Worm (Caenorhabditis elegans) whole organism, late embryonic: Measurements from ENCODE around the gene C04H5.7.

Experiments used
- ama-1 ChIP-seq: fragments of 150-350 bp; optimal IDR thresholded peaks from 2 replicates; lab custom pipeline; 2014
- ceh-30 ChIP-seq: fragments of 150-350 bp; optimal IDR thresholded peaks from 2 replicates; lab custom pipeline; 2014; ENCODE audit warnings: missing biosample characterization, missing genetic modification characterization
- ceh-31 ChIP-seq: sonication (generic microtip); optimal IDR thresholded peaks from 2 replicates; lab custom pipeline; 2016; ENCODE audit warnings: missing genetic modification characterization, missing compliant biosample characterization
- ceh-45 ChIP-seq: fragments of 200-800 bp; sonication (Bioruptor generic); IDR thresholded peaks from 2 replicates; pipeline ENCODE4 v1.3.6; 2022; ENCODE audit warnings: missing genetic modification reagents, missing genetic modification characterization, missing compliant biosample characterization
- ceh-6 ChIP-seq: fragments of 200-800 bp; sonication (Bioruptor generic); optimal IDR thresholded peaks from 2 replicates; lab custom pipeline; 2018; ENCODE audit warnings: mild to moderate bottlenecking, missing genetic modification characterization, missing compliant biosample characterization
- hlh-15 ChIP-seq: sonication (generic microtip); optimal IDR thresholded peaks from 2 replicates; lab custom pipeline; 2016; ENCODE audit warnings: missing genetic modification characterization, missing compliant biosample characterization
- nfya-1 ChIP-seq: sonication (generic microtip); optimal IDR thresholded peaks from 2 replicates; lab custom pipeline; 2017; ENCODE audit warnings: missing genetic modification characterization, mild to moderate bottlenecking, missing compliant biosample characterization, antibody characterized with exemption, moderate library complexity
- nhr-11 ChIP-seq: fragments of 150-350 bp; optimal IDR thresholded peaks from 2 replicates; lab custom pipeline; 2014; ENCODE audit warnings: missing biosample characterization, missing genetic modification characterization
- pag-3 ChIP-seq: sonication (generic microtip); optimal IDR thresholded peaks from 2 replicates; lab custom pipeline; 2016; ENCODE audit warnings: missing compliant biosample characterization, missing genetic modification characterization, borderline replicate concordance
- pat-9 ChIP-seq: fragments of 200-800 bp; sonication (Bioruptor generic); optimal IDR thresholded peaks from 2 replicates; lab custom pipeline; 2018; ENCODE audit warnings: mild to moderate bottlenecking, missing genetic modification characterization, moderate library complexity, missing compliant biosample characterization
- pqm-1 ChIP-seq: sonication (generic microtip); optimal IDR thresholded peaks from 2 replicates; lab custom pipeline; 2016; ENCODE audit warnings: missing genetic modification characterization, missing compliant biosample characterization
- ttx-3 ChIP-seq: sonication (generic microtip); optimal IDR thresholded peaks from 2 replicates; lab custom pipeline; 2016; ENCODE audit warnings: missing genetic modification reagents, missing genetic modification characterization, missing compliant biosample characterization
- zip-5 ChIP-seq: sonication (generic microtip); optimal IDR thresholded peaks from 2 replicates; lab custom pipeline; 2016; ENCODE audit warnings: missing genetic modification characterization, missing compliant biosample characterization

DNA sequence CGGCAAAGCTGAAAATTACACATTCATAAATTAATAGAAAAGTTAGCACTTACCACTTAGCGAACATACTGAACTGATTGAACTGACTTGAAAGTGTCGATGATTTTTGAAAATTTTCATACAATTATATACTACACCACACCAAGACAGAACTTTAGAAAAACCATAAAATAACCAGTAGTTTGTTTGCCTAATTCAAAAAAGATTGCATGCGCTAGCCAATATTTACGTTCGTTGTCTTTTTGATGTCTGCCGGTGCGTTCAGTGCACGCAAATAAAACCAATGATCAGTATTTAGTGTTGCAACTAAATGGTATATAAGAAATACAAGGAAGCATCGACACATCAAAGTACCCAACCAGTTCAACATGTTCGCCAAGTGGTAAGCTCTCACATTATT, 42.8 kb downstream of the C04H5.7 start, which contains the start of the genes nspb-8 and nspb-9:
- TF ChIP-seq ama-1 (no peak), pqm-1 (tag; lab: Kevin White, UChicago) (no peak), nhr-11 (tag; lab: Kevin White, UChicago) (no peak), pat-9 (no peak), zip-5 (no peak), ceh-45 (GFP tag; lab: Robert Waterston, UW) (no peak), nfya-1 (tag; lab: Kevin White, UChicago) (no peak), ceh-31 (tag; lab: Kevin White, UChicago) (no peak), hlh-15 (no peak), ttx-3 (tag; lab: Kevin White, UChicago) (no peak), ceh-30 (tag; lab: Kevin White, UChicago) (no peak), pag-3 (no peak), ceh-6 (GFP tag; lab: Kevin White, UChicago) (no peak)
